Fruit fly (Drosophila melanogaster) whole organism, wandering third instar larva: ENCODE results near the gene sofe.

Experiments
- Abd-B ChIP-seq: fragments of >200 bp; optimal IDR thresholded peaks from 2 replicates; lab custom pipeline; 2017; ENCODE audit warnings: missing biosample characterization, missing genetic modification characterization
- CG9705 ChIP-seq: fragments of 200-800 bp; sonication (Bioruptor generic); optimal IDR thresholded peaks from 2 replicates; lab custom pipeline; 2018; ENCODE audit warnings: missing biosample characterization, mild to moderate bottlenecking, missing genetic modification characterization
- CrebA ChIP-seq: fragments of 200-800 bp; sonication (Bioruptor generic); optimal IDR thresholded peaks from 2 replicates; lab custom pipeline; 2016; ENCODE audit warnings: missing biosample characterization, mild to moderate bottlenecking, missing genetic modification characterization, borderline replicate concordance
- Dfd ChIP-seq: fragments of >200 bp; optimal IDR thresholded peaks from 2 replicates; lab custom pipeline; 2017; ENCODE audit warnings: missing biosample characterization, missing genetic modification characterization
- Dif ChIP-seq: fragments of 200-275, 200-300 bp; sonication (Bioruptor generic); optimal IDR thresholded peaks from 2 replicates; lab custom pipeline; 2018; ENCODE audit warnings: missing biosample characterization, missing genetic modification characterization; ENCODE audit not compliant: partially characterized antibody
- Hnf4 ChIP-seq: fragments of 200-800 bp; sonication (Bioruptor generic); optimal IDR thresholded peaks from 2 replicates; lab custom pipeline; 2016; ENCODE audit warnings: missing biosample characterization, mild to moderate bottlenecking, missing genetic modification characterization
- Hr78 ChIP-seq: fragments of >200 bp; optimal IDR thresholded peaks from 2 replicates; lab custom pipeline; 2017; ENCODE audit warnings: missing biosample characterization, missing genetic modification characterization
- Hr83 ChIP-seq: fragments of 200-300 bp; sonication (Bioruptor generic); optimal IDR thresholded peaks from 2 replicates; lab custom pipeline; 2016; ENCODE audit warnings: missing biosample characterization, mild to moderate bottlenecking, missing genetic modification characterization, moderate library complexity; ENCODE audit not compliant: poor library complexity, severe bottlenecking
- Jra ChIP-seq: sonication (Bioruptor generic); optimal IDR thresholded peaks from 2 replicates; lab custom pipeline; 2016; ENCODE audit warnings: missing biosample characterization, missing genetic modification characterization
- Myc ChIP-seq: fragments of >200 bp; optimal IDR thresholded peaks from 2 replicates; lab custom pipeline; 2017
- N ChIP-seq: fragments of >200 bp; optimal IDR thresholded peaks from 2 replicates; lab custom pipeline; 2018; ENCODE audit warnings: missing biosample characterization, missing external identifiers, missing genetic modification characterization
- OdsH ChIP-seq: fragments of 200-800 bp; sonication (Bioruptor generic); optimal IDR thresholded peaks from 2 replicates; lab custom pipeline; 2016; ENCODE audit warnings: missing biosample characterization, mild to moderate bottlenecking, missing genetic modification characterization
- Rel ChIP-seq, 2 experiments: fragments of 200-800 bp; sonication (Bioruptor generic) in 1 of 2; optimal IDR thresholded peaks; 2 replicates in 1 of 2; 3 replicates in 1 of 2; lab custom pipeline; 2016 to 2019; ENCODE audit warnings: mild to moderate bottlenecking in 2 of 2, missing biosample characterization in 2 of 2, missing genetic modification characterization in 2 of 2, moderate library complexity in 1 of 2
- Sp1 ChIP-seq: fragments of 200-800 bp; sonication (Bioruptor generic); optimal IDR thresholded peaks from 3 replicates; lab custom pipeline; 2019; ENCODE audit warnings: missing biosample characterization, mild to moderate bottlenecking, missing genetic modification characterization, moderate library complexity
- br ChIP-seq: fragments of 200-800 bp; sonication (Bioruptor generic); optimal IDR thresholded peaks from 2 replicates; lab custom pipeline; 2016; ENCODE audit warnings: missing biosample characterization, missing genetic modification characterization
- dl ChIP-seq, 2 experiments: fragments of 175-275, 200-275 bp in 1 of 2; fragments of 200-275 bp in 1 of 2; sonication (Bioruptor generic); optimal IDR thresholded peaks; lab custom pipeline; 2018; ENCODE audit warnings: mild to moderate bottlenecking in 2 of 2, missing biosample characterization in 2 of 2, missing genetic modification characterization in 2 of 2, moderate library complexity in 2 of 2; ENCODE audit not compliant: partially characterized antibody in 2 of 2, insufficient read depth in 1 of 2
- dsf ChIP-seq: sonication (Bioruptor generic); optimal IDR thresholded peaks from 2 replicates; lab custom pipeline; 2016; ENCODE audit warnings: missing biosample characterization, missing genetic modification characterization, borderline replicate concordance
- ey ChIP-seq: fragments of 200-800 bp; sonication (Bioruptor generic); optimal IDR thresholded peaks from 2 replicates; lab custom pipeline; 2016; ENCODE audit warnings: missing biosample characterization, missing genetic modification characterization
- foxo ChIP-seq, 2 experiments: fragments of 200-800 bp; sonication (Bioruptor generic); optimal IDR thresholded peaks; 2 replicates in 1 of 2; 3 replicates in 1 of 2; lab custom pipeline; 2016 to 2017; ENCODE audit warnings: missing biosample characterization in 2 of 2, missing genetic modification characterization in 2 of 2
- fru ChIP-seq: fragments of 200-800 bp; sonication (Bioruptor generic); optimal IDR thresholded peaks from 3 replicates; lab custom pipeline; 2016; ENCODE audit warnings: missing biosample characterization, mild to moderate bottlenecking, missing genetic modification characterization
- h ChIP-seq: fragments of 200-800 bp; sonication (Bioruptor generic); optimal IDR thresholded peaks from 3 replicates; lab custom pipeline; 2016; ENCODE audit warnings: missing biosample characterization, mild to moderate bottlenecking, missing genetic modification characterization
- jim ChIP-seq: fragments of 175-275, 200-325 bp; sonication (Bioruptor generic); optimal IDR thresholded peaks from 2 replicates; lab custom pipeline; 2016; ENCODE audit warnings: missing biosample characterization, mild to moderate bottlenecking, missing genetic modification characterization
- lola ChIP-seq: fragments of >200 bp; optimal IDR thresholded peaks from 2 replicates; lab custom pipeline; 2017; ENCODE audit warnings: missing biosample characterization, missing genetic modification characterization
- psq ChIP-seq: fragments of 200-800 bp; sonication (Bioruptor generic); optimal IDR thresholded peaks from 3 replicates; lab custom pipeline; 2017; ENCODE audit warnings: missing biosample characterization, mild to moderate bottlenecking, missing genetic modification characterization, moderate library complexity
- sage ChIP-seq: fragments of 200-800 bp; sonication (Bioruptor generic); optimal IDR thresholded peaks from 2 replicates; lab custom pipeline; 2016; ENCODE audit warnings: missing biosample characterization, mild to moderate bottlenecking, missing genetic modification characterization
- sv ChIP-seq: fragments of 200-800 bp; sonication (Bioruptor generic); optimal IDR thresholded peaks from 3 replicates; lab custom pipeline; 2016; ENCODE audit warnings: missing biosample characterization, missing genetic modification characterization
- tai ChIP-seq: sonication (Bioruptor generic); optimal IDR thresholded peaks from 2 replicates; lab custom pipeline; 2016; ENCODE audit warnings: missing biosample characterization, missing genetic modification characterization
- usp ChIP-seq: fragments of >200 bp; optimal IDR thresholded peaks from 2 replicates; lab custom pipeline; 2017; ENCODE audit warnings: missing biosample characterization, missing genetic modification characterization

The sofe gene

dm6 chrX:10822096-10822495 is 35.1 kb downstream of the sofe start:
- TF ChIP-seq dsf (GFP tag; lab: Kevin White, UChicago): no peak
- no peak for TF ChIP-seq h (GFP tag; lab: Kevin White, UChicago)
- TF ChIP-seq sage (GFP tag; lab: Kevin White, UChicago): no peak
- no peak for TF ChIP-seq ey (GFP tag; lab: Kevin White, UChicago)
- TF ChIP-seq foxo (GFP tag; optimal IDR thresholded peaks at IDR 0.05; lab: Kevin White, UChicago): no peak
- TF ChIP-seq N (GFP tag; lab: Kevin White, UChicago): no peak
- no peak for TF ChIP-seq Dif (GFP tag; lab: Kevin White, UChicago)
- TF ChIP-seq Hr78: no peak
- no peak for TF ChIP-seq Dfd (GFP tag; lab: Kevin White, UChicago)
- TF ChIP-seq Sp1 (GFP tag; lab: Kevin White, UChicago): no peak
- TF ChIP-seq CG9705 (GFP tag; lab: Kevin White, UChicago): no peak

DNA sequence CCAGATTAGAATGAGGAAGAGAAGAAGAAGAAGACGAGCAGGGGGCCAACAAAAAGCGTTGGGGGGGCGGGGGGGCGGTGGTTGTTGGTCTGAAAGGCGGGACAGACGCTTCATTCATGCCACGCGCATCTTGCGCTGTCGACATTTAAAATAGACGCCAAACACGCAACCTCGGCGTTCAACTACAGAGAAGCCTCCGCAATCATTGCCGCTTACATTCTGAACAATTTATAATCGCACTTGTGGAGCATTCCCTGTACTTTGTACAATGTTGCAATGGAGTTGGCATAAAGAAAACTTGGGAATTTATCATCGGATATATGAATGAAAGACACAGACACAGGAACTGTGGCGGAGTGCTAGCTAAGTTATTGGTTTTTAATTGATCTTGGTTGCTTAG is 36.5 kb downstream of the sofe start:
- TF ChIP-seq br (GFP tag; lab: Kevin White, UChicago) (no peak), lola (GFP tag; lab: Kevin White, UChicago) (no peak), ey (GFP tag; lab: Kevin White, UChicago) (no peak), CrebA (no peak), Abd-B (GFP tag; lab: Kevin White, UChicago) (no peak), Dif (GFP tag; lab: Kevin White, UChicago) (no peak), OdsH (no peak), Hr78 (no peak)

dm6 chrX:10816856-10817255 is 40.4 kb downstream of the sofe start:
- TF ChIP-seq CrebA: peak; percentile 7
- TF ChIP-seq sv (GFP tag; lab: Kevin White, UChicago): no peak
- TF ChIP-seq psq: peak; percentile 70
- no peak for TF ChIP-seq Hr83 (GFP tag; lab: Kevin White, UChicago)
- TF ChIP-seq fru (GFP tag; lab: Kevin White, UChicago): peak; percentile 89
- TF ChIP-seq, all 38 proteins: peak for 3

dm6 chrX:10815511-10816080 is 41.6 kb downstream of the sofe start:
- TF ChIP-seq h (GFP tag; lab: Kevin White, UChicago): no peak
- peak; percentile 58 for TF ChIP-seq CrebA
- no peak for TF ChIP-seq sage (GFP tag; lab: Kevin White, UChicago)
- no peak for TF ChIP-seq jim (GFP tag; lab: Kevin White, UChicago)
- no peak for TF ChIP-seq Jra
- peak; percentile 19 for TF ChIP-seq Sp1 (GFP tag; lab: Kevin White, UChicago)
- peak; percentile 14 for TF ChIP-seq OdsH
- no peak for TF ChIP-seq Myc (lab: Kevin White, UChicago)
- peak; percentile 99 for TF ChIP-seq N (GFP tag; lab: Kevin White, UChicago)
- peak; percentile 40 to 44 for TF ChIP-seq dl (GFP tag; optimal IDR thresholded peaks at IDR 0.05; lab: Kevin White, UChicago; ENCODE audit: insufficient read depth in 1 of 2, partially characterized antibody in 2 of 2)
- TF ChIP-seq psq: peak; percentile 76
- peak; percentile 41 for TF ChIP-seq fru (GFP tag; lab: Kevin White, UChicago)
- TF ChIP-seq Dif (GFP tag; lab: Kevin White, UChicago): no peak
- no peak for TF ChIP-seq usp (GFP tag; lab: Kevin White, UChicago)
- TF ChIP-seq Abd-B (GFP tag; lab: Kevin White, UChicago): peak; percentile 74
- TF ChIP-seq Hnf4 (GFP tag; lab: Kevin White, UChicago): peak; percentile 10
- TF ChIP-seq Hr83 (GFP tag; lab: Kevin White, UChicago): peak; percentile 13
- peak; percentile 85 for TF ChIP-seq Hr78
- no peak for TF ChIP-seq ey (GFP tag; lab: Kevin White, UChicago)
- peak; percentile 21 for TF ChIP-seq Rel (GFP tag; optimal IDR thresholded peaks at IDR 0.05; lab: Kevin White, UChicago)
- peak; percentile 20 for TF ChIP-seq Rel (tag; optimal IDR thresholded peaks at IDR 0.05; lab: Kevin White, UChicago)
- TF ChIP-seq dsf (GFP tag; lab: Kevin White, UChicago): no peak

DNA sequence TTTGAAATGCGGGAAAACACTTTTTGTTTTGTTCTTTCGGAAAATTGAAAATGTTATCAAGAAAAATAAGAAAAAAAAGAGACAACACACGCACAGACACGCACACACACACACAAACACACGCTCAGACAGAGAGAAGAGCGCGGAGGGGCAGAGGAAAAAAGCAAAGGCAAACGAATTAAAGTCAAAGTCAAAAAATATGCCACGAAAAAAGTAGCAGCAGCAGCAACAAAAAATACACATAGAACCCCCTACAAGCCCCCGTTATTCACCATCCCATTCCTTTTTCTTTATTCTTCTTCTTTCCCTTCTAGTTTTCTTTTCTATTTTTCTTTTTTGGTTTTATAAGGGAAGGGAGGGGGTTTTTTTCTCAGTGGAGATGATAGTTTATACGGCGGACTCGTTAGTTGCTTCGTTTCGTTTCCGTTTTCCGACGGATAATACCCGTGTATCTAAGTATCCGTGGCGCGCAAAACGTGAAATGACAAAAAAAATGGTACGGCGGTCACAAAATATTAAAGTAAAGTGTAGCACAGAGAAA is 42.3 kb downstream of the sofe start:
- TF ChIP-seq tai (no peak), Dfd (GFP tag; lab: Kevin White, UChicago) (peak; percentile 3)
